Fruit fly (Drosophila melanogaster): ENCODE data around the gene NHP2.

NHP2 gene

dm6 chr3L:14847415-14847814 is 45.4 kb upstream of the NHP2 start (continued):
- TF ChIP-seq ken (GFP tag; IDR thresholded peaks at IDR 0.05): no peak
- TF ChIP-seq sens-2 (GFP tag; IDR thresholded peaks at IDR 0.05): no peak
- TF ChIP-seq CG11247 (GFP tag; IDR thresholded peaks at IDR 0.05): no peak
- no peak for TF ChIP-seq ab (GFP tag; optimal IDR thresholded peaks at IDR 0.05)
- no peak for TF ChIP-seq usp (GFP tag; optimal IDR thresholded peaks at IDR 0.05)
- no peak for TF ChIP-seq tx (GFP tag; optimal IDR thresholded peaks at IDR 0.05)
- no peak for TF ChIP-seq hb (GFP tag; IDR thresholded peaks at IDR 0.05; ENCODE audit: partially characterized antibody)
- TF ChIP-seq gcm (GFP tag; optimal IDR thresholded peaks at IDR 0.05): no peak
- no peak for TF ChIP-seq CG17359 (tag; optimal IDR thresholded peaks at IDR 0.05)
- no peak for TF ChIP-seq dysf (GFP tag; IDR thresholded peaks at IDR 0.05)
- peak; percentile 51 for TF ChIP-seq lab (GFP tag; optimal IDR thresholded peaks at IDR 0.05)
- TF ChIP-seq fd3F (GFP tag; optimal IDR thresholded peaks at IDR 0.05): peak; percentile 13
- no peak for TF ChIP-seq Doc3 (GFP tag; IDR thresholded peaks at IDR 0.05; ENCODE audit: partially characterized antibody)
- TF ChIP-seq CG8290 (GFP tag; optimal IDR thresholded peaks at IDR 0.05): no peak
- TF ChIP-seq CG8290 (tag; optimal IDR thresholded peaks at IDR 0.05): no peak
- no peak for TF ChIP-seq nau (GFP tag; optimal IDR thresholded peaks at IDR 0.05)
- no peak for TF ChIP-seq MESR4 (GFP tag; optimal IDR thresholded peaks at IDR 0.05)
- TF ChIP-seq Kr (GFP tag; optimal IDR thresholded peaks at IDR 0.05): no peak
- no peak for TF ChIP-seq CG6272 (GFP tag; IDR thresholded peaks at IDR 0.05)
- peak; percentile 3 for TF ChIP-seq org-1 (GFP tag; optimal IDR thresholded peaks at IDR 0.05)
- no peak for TF ChIP-seq CG2202 (tag; optimal IDR thresholded peaks at IDR 0.05)
- TF ChIP-seq CG4617 (GFP tag; optimal IDR thresholded peaks at IDR 0.05; ENCODE audit: borderline replicate concordance): no peak
- TF ChIP-seq exex (tag; optimal IDR thresholded peaks at IDR 0.05): no peak
- no peak for TF ChIP-seq slp2 (GFP tag; optimal IDR thresholded peaks at IDR 0.05)
- TF ChIP-seq CG9876 (GFP tag; optimal IDR thresholded peaks at IDR 0.05): no peak
- no peak for TF ChIP-seq CG13123 (GFP tag; optimal IDR thresholded peaks at IDR 0.05)
- no peak for TF ChIP-seq CG3995 (GFP tag; optimal IDR thresholded peaks at IDR 0.05)
- peak; percentile 9 for TF ChIP-seq odd (GFP tag; optimal IDR thresholded peaks at IDR 0.05)
- no peak for TF ChIP-seq CG8765 (GFP tag; IDR thresholded peaks at IDR 0.05)
- no peak for TF ChIP-seq ara (GFP tag; IDR thresholded peaks at IDR 0.05)
- no peak for TF ChIP-seq btn (GFP tag; optimal IDR thresholded peaks at IDR 0.05)
- no peak for TF ChIP-seq CG10654 (GFP tag; optimal IDR thresholded peaks at IDR 0.05)
- peak in 1 of 2 experiments; percentile 53 for TF ChIP-seq Hr51 (GFP tag; optimal IDR thresholded peaks at IDR 0.05)
- TF ChIP-seq H15 (GFP tag; IDR thresholded peaks at IDR 0.05): no peak
- TF ChIP-seq Mes4 (GFP tag; optimal IDR thresholded peaks at IDR 0.05): no peak
- peak; percentile 40 for TF ChIP-seq CG17385 (GFP tag; optimal IDR thresholded peaks at IDR 0.05)
- TF ChIP-seq CG34376 (GFP tag; optimal IDR thresholded peaks at IDR 0.05): no peak
- peak; percentile 8 for TF ChIP-seq BtbVII (GFP tag; optimal IDR thresholded peaks at IDR 0.05)
- TF ChIP-seq tup (GFP tag; optimal IDR thresholded peaks at IDR 0.05): no peak
- no peak for TF ChIP-seq NC2α (GFP tag; optimal IDR thresholded peaks at IDR 0.05)
- peak; percentile 24 for TF ChIP-seq Deaf1 (tag; optimal IDR thresholded peaks at IDR 0.05)
- no peak for TF ChIP-seq zen (tag; optimal IDR thresholded peaks at IDR 0.05)
- no peak for TF ChIP-seq Adf1 (GFP tag; IDR thresholded peaks at IDR 0.05)
- TF ChIP-seq CG32767 (GFP tag; IDR thresholded peaks at IDR 0.05): no peak
- no peak for TF ChIP-seq pfk (GFP tag; optimal IDR thresholded peaks at IDR 0.05)
- no peak for TF ChIP-seq CG1024 (GFP tag; IDR thresholded peaks at IDR 0.05)
- TF ChIP-seq CG11093 (GFP tag; IDR thresholded peaks at IDR 0.05): no peak
- TF ChIP-seq CG10431 (GFP tag; optimal IDR thresholded peaks at IDR 0.05): no peak
- no peak for TF ChIP-seq h (optimal IDR thresholded peaks at IDR 0.05)
- TF ChIP-seq CG2116 (GFP tag; optimal IDR thresholded peaks at IDR 0.05): no peak
- no peak for TF ChIP-seq CG1792 (GFP tag; optimal IDR thresholded peaks at IDR 0.05)
- no peak for TF ChIP-seq CG30431 (GFP tag; optimal IDR thresholded peaks at IDR 0.05)
- no peak for TF ChIP-seq Dad (GFP tag; optimal IDR thresholded peaks at IDR 0.05)

Data from whole organism, embryonic.